Worm (Caenorhabditis elegans) whole organism, early embryonic: ENCODE data around the gene srbc-68.

Experiments
- aly-1 ChIP-seq: sonication (generic microtip); optimal IDR thresholded peaks from 2 replicates; lab custom pipeline; 2016; ENCODE audit warnings: missing genetic modification characterization, missing compliant biosample characterization
- ama-1 ChIP-seq: fragments of 150-350 bp; optimal IDR thresholded peaks from 2 replicates; lab custom pipeline; 2014
- ets-7 ChIP-seq: sonication (generic microtip); optimal IDR thresholded peaks from 2 replicates; lab custom pipeline; 2016; ENCODE audit warnings: missing genotype, missing genetic modification characterization, missing compliant biosample characterization
- hmbx-1 ChIP-seq: sonication (generic microtip); optimal IDR thresholded peaks from 2 replicates; lab custom pipeline; 2016; ENCODE audit warnings: mild to moderate bottlenecking, missing genetic modification characterization, missing compliant biosample characterization
- hmg-4 ChIP-seq: fragments of 200-800 bp; sonication (Bioruptor generic); optimal IDR thresholded peaks from 2 replicates; lab custom pipeline; 2018; ENCODE audit warnings: mild to moderate bottlenecking, missing genetic modification characterization, missing compliant biosample characterization
- hnd-1 ChIP-seq: sonication (generic microtip); optimal IDR thresholded peaks from 2 replicates; lab custom pipeline; 2016; ENCODE audit warnings: missing genetic modification characterization, missing compliant biosample characterization
- pes-1 ChIP-seq: fragments of 200-800 bp; sonication (Bioruptor generic); IDR thresholded peaks from 2 replicates; pipeline ENCODE4 v1.3.6; 2022; ENCODE audit warnings: missing genetic modification reagents, missing genetic modification characterization, missing compliant biosample characterization
- scrt-1 ChIP-seq: fragments of 200-800 bp; sonication (Bioruptor generic); IDR thresholded peaks from 2 replicates; pipeline ENCODE4 v1.3.6; 2022; ENCODE audit warnings: missing genetic modification characterization, missing compliant biosample characterization

DNA sequence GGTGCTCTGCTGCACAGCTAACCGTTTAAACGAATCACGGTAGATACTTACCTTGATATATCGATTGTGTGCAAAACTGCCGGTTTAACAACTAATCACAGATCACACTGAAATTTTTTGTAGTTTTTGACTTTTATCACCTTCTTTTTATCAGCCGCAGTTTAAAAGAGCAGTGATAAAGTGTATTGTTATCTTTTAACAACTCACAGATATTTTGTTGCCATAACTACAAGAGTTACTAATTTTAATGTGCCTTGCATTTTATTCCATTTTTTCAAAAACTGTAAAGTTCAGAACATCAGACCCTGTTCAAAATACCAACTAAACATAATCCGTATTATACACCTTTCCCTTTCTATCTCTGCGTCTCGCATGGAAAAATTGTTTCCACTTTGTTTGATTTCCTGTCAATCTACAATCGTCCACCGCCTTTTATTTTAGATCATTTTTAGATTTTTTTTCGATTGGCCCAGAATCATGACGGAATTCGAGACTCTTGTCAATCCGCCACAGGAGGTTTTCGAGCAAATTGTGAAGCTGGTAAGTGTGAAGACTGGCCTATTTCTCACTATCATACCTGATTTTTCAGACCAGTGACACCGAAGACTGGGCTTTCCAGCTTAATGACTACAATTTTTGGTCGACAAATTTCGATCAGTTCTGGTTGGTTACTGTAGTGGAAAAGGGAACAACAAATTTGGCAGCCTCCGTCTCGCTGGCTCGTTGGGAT, 6.5 kb upstream of the srbc-68 start, which contains the start of gene T24A6.20:
- TF ChIP-seq ama-1 (lab: Kevin White, UChicago) (no peak), ets-7 (tag; lab: Kevin White, UChicago) (no peak), aly-1 (no peak), scrt-1 (GFP tag; lab: Robert Waterston, UW) (no peak), hmg-4 (no peak), pes-1 (GFP tag; lab: Robert Waterston, UW) (no peak), hnd-1 (tag; lab: Kevin White, UChicago) (no peak), hmbx-1 (tag; lab: Kevin White, UChicago) (no peak)
